Fruit fly (Drosophila melanogaster): Measurements from ENCODE around the gene CG14961.

CG14961 gene

DNA sequence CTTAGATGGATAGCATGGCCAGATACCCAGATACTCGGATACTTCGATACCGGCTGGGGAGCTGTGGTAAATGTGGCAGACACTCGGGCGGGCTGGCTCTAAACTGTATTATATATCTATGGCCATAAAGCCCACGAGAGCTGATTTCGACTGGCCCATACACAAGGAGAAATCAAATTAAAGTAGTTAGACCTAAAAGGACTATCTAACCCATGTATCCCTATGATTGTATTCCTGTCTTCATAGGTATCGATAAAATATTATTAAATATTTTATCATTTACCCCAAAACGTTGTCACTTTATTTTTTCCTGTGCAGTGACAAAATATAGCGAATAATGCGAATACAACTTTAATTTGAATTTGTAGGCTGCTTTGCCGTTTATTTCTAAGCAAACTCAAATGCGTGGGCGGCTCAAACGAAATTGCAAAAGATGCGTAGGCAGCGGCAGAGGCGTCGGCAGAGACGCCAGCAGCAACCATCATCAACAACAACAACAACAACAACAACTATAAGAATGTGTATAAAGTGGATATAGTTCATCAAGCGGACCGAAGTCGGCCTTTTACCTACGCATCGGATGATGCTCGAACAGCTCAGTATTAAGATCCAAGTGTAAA lies 52.1 kb downstream of the CG14961 start:
- TF ChIP-seq Pif1A (GFP tag; optimal IDR thresholded peaks at IDR 0.05) = no peak
- peak; percentile 69 for TF ChIP-seq Ets98B (GFP tag; IDR thresholded peaks at IDR 0.05)
- peak; percentile 13 for TF ChIP-seq CG14655 (GFP tag; optimal IDR thresholded peaks at IDR 0.05)
- peak; percentile 71 for TF ChIP-seq CG32121 (GFP tag; IDR thresholded peaks at IDR 0.05)
- TF ChIP-seq CG17806 (tag; optimal IDR thresholded peaks at IDR 0.05) = no peak
- TF ChIP-seq CG8301 (tag; optimal IDR thresholded peaks at IDR 0.05) = peak; percentile 30
- TF ChIP-seq rn (GFP tag; IDR thresholded peaks at IDR 0.05) = peak; percentile 41; the same call in 1 of the 2 replicates
- 0 out of 2 replicates have a peak, but pooled peaks have one; percentile 31 for TF ChIP-seq CG10348 (GFP tag; IDR thresholded peaks at IDR 0.05)
- 0 out of 2 replicates have a peak, but pooled peaks have one; percentile 52 for TF ChIP-seq CG12605 (GFP tag; IDR thresholded peaks at IDR 0.05)
- no peak for TF ChIP-seq Snoo (tag; optimal IDR thresholded peaks at IDR 0.05)
- peak; percentile 74 for TF ChIP-seq CG4496 (GFP tag; IDR thresholded peaks at IDR 0.05)

DNA sequence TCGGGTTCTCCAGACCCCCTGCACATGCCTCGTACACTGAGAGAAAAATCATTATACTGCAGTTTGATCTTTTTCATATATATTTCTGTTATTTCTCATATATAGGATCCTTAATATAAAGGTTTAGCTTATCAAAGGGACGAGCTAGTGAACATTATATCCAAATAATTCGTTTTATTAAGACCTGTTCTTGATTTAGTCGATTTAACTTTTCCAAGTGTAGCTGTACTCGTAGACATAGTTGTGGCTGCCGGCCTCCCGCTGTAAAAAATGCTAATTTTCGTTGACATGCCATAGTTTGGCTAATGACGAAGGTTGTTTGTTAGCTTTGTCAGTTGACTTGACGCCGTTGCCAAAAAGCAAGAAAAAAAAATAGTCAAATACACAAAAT lies 52.6 kb downstream of the CG14961 start:
- peak; percentile 79 for TF ChIP-seq CG8301 (tag; optimal IDR thresholded peaks at IDR 0.05)
- no peak for TF ChIP-seq rn (GFP tag; IDR thresholded peaks at IDR 0.05)
- TF ChIP-seq Pif1A (GFP tag; optimal IDR thresholded peaks at IDR 0.05) = peak; percentile 34
- TF ChIP-seq CG4496 (GFP tag; IDR thresholded peaks at IDR 0.05) = peak; percentile 83
- TF ChIP-seq EcR (GFP tag; optimal IDR thresholded peaks at IDR 0.05) = no peak
- no peak for TF ChIP-seq Snoo (tag; optimal IDR thresholded peaks at IDR 0.05)
- peak; percentile 70 for TF ChIP-seq CG12605 (GFP tag; IDR thresholded peaks at IDR 0.05)
- TF ChIP-seq fd96Ca (GFP tag; IDR thresholded peaks at IDR 0.05) = peak; percentile 44; the same call in 2 of the 3 replicates
- TF ChIP-seq CG15710 (tag; optimal IDR thresholded peaks at IDR 0.05) = peak; percentile 54
- TF ChIP-seq CG10348 (GFP tag; IDR thresholded peaks at IDR 0.05) = 0 out of 2 replicates have a peak, but pooled peaks have one; percentile 33
- TF ChIP-seq CG34367 (tag; optimal IDR thresholded peaks at IDR 0.05) = peak; percentile 45
- TF ChIP-seq gl (tag; optimal IDR thresholded peaks at IDR 0.05) = no peak
- no peak for TF ChIP-seq CG13204 (GFP tag; optimal IDR thresholded peaks at IDR 0.05)
- no peak for TF ChIP-seq D1 (tag; optimal IDR thresholded peaks at IDR 0.05)
- TF ChIP-seq CG14655 (GFP tag; optimal IDR thresholded peaks at IDR 0.05) = peak; percentile 65
- TF ChIP-seq CG32121 (GFP tag; IDR thresholded peaks at IDR 0.05) = peak; percentile 56
- peak; percentile 11 for TF ChIP-seq Pif1B (GFP tag; optimal IDR thresholded peaks at IDR 0.05)
- peak; percentile 57 for TF ChIP-seq CG17806 (tag; optimal IDR thresholded peaks at IDR 0.05)
- peak; percentile 58 for TF ChIP-seq CG9948 (tag; optimal IDR thresholded peaks at IDR 0.05)
- peak; percentile 72 for TF ChIP-seq Ets98B (GFP tag; IDR thresholded peaks at IDR 0.05)
- peak; percentile 69 for TF ChIP-seq CG8159 (tag; optimal IDR thresholded peaks at IDR 0.05)
